Fruit fly (Drosophila melanogaster): ENCODE data around the gene dj.
A peak's percentile ranks its signal among the peaks of the same experiment; 100 is the strongest.

The dj gene

DNA sequence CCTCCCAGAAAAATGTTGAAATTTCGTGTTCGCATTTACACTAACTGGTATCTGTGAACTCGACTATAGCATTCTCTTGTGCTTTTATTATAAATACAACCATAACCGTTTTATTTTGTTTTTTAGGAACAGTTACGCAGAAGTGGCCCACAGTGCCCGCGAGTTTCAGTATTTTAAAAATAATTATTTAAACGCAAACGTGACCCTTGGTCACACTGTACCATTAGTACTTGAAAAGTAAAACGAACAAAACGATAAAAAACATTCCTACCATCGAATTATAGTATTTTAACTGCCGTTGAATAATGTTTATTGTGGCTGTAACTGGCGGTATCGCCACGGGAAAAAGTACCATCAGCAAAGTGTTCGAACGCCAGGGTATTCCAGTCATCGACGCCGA, 22.9 kb downstream of the dj start, which contains the start of gene Dpck (continued):
- TF ChIP-seq CG7556 (GFP tag; optimal IDR thresholded peaks at IDR 0.05) (no peak), CG8359 (GFP tag; optimal IDR thresholded peaks at IDR 0.05; ENCODE audit: borderline replicate concordance) (no peak), CG12104 (GFP tag; optimal IDR thresholded peaks at IDR 0.05) (no peak), Chrac-16 (GFP tag; optimal IDR thresholded peaks at IDR 0.05) (no peak), Doc3 (GFP tag; IDR thresholded peaks at IDR 0.05; ENCODE audit: partially characterized antibody) (no peak), CG14441 (GFP tag; IDR thresholded peaks at IDR 0.05) (no peak), MTF-1 (GFP tag; optimal IDR thresholded peaks at IDR 0.05; ENCODE audit: borderline replicate concordance) (no peak), CG7271 (tag; optimal IDR thresholded peaks at IDR 0.05) (no peak), her (GFP tag; optimal IDR thresholded peaks at IDR 0.05) (no peak), CG8765 (GFP tag; IDR thresholded peaks at IDR 0.05) (no peak), E2f2 (GFP tag; IDR thresholded peaks at IDR 0.05) (peak; percentile 52; the same call in 1 of the 2 replicates), ci (GFP tag; IDR thresholded peaks at IDR 0.05) (no peak), CG18764 (GFP tag; optimal IDR thresholded peaks at IDR 0.05) (peak; percentile 3), CG4282 (GFP tag; optimal IDR thresholded peaks at IDR 0.05) (no peak), CG15601 (tag; optimal IDR thresholded peaks at IDR 0.05) (no peak), eyg (GFP tag; optimal IDR thresholded peaks at IDR 0.05) (no peak), CG2712 (tag; optimal IDR thresholded peaks at IDR 0.05) (peak; percentile 29), Pdp1 (GFP tag; optimal IDR thresholded peaks at IDR 0.05) (peak in 1 of 2 experiments; percentile 45), Kr (GFP tag; optimal IDR thresholded peaks at IDR 0.05) (no peak), NFAT (GFP tag; IDR thresholded peaks at IDR 0.05) (no peak), tna (GFP tag; IDR thresholded peaks at IDR 0.05; ENCODE audit: partially characterized antibody) (no peak), Nf-YA (GFP tag; IDR thresholded peaks at IDR 0.05) (no peak), en (GFP tag; optimal IDR thresholded peaks at IDR 0.05) (peak; percentile 32), Scr (GFP tag; IDR thresholded peaks at IDR 0.05; ENCODE audit: partially characterized antibody) (no peak), lmd (GFP tag; IDR thresholded peaks at IDR 0.05) (no peak), HmgD (GFP tag; optimal IDR thresholded peaks at IDR 0.05) (no peak), CG17385 (GFP tag; optimal IDR thresholded peaks at IDR 0.05) (no peak), CG10274 (GFP tag; optimal IDR thresholded peaks at IDR 0.05) (no peak), BEAF-32 (GFP tag; optimal IDR thresholded peaks at IDR 0.05) (peak; percentile 13), Myb (GFP tag; optimal IDR thresholded peaks at IDR 0.05) (peak; percentile 63), Ptx1 (GFP tag; IDR thresholded peaks at IDR 0.05) (0 out of 2 replicates have a peak, but pooled peaks have one; percentile 6), MESR4 (GFP tag; optimal IDR thresholded peaks at IDR 0.05) (peak; percentile 81), CG18011 (GFP tag; optimal IDR thresholded peaks at IDR 0.05) (peak; percentile 7), Atf6 (GFP tag; IDR thresholded peaks at IDR 0.05) (no peak), CTCF (GFP tag; optimal IDR thresholded peaks at IDR 0.05) (peak; percentile 14), CG4360 (GFP tag; IDR thresholded peaks at IDR 0.05) (no peak), Sox100B (GFP tag; optimal IDR thresholded peaks at IDR 0.05) (peak; percentile 21), dysf (GFP tag; IDR thresholded peaks at IDR 0.05) (no peak), Atf-2 (GFP tag; optimal IDR thresholded peaks at IDR 0.05) (peak; percentile 17), kni (GFP tag; optimal IDR thresholded peaks at IDR 0.05) (peak; percentile 72), bowl (GFP tag; IDR thresholded peaks at IDR 0.05) (no peak), CG6272 (GFP tag; IDR thresholded peaks at IDR 0.05) (no peak), CoRest (tag; optimal IDR thresholded peaks at IDR 0.05) (peak; percentile 42), stc (GFP tag; IDR thresholded peaks at IDR 0.05) (no peak), CG3995 (GFP tag; optimal IDR thresholded peaks at IDR 0.05) (no peak), btn (GFP tag; optimal IDR thresholded peaks at IDR 0.05) (no peak), CG4424 (GFP tag; optimal IDR thresholded peaks at IDR 0.05) (peak; percentile 30), cwo (GFP tag; optimal IDR thresholded peaks at IDR 0.05) (no peak), CG33557 (GFP tag; optimal IDR thresholded peaks at IDR 0.05) (peak; percentile 22), CG13287 (GFP tag; IDR thresholded peaks at IDR 0.05; ENCODE audit: partially characterized antibody) (peak; percentile 10; the same call in 1 of the 2 replicates), dmrt11E (tag; optimal IDR thresholded peaks at IDR 0.05) (no peak)
